Fruit fly (Drosophila melanogaster) whole organism, wandering third instar larva: ENCODE data around the gene gdl.

Experiments
- CG9705 ChIP-seq: fragments of 200-800 bp; sonication (Bioruptor generic); optimal IDR thresholded peaks from 2 replicates; lab custom pipeline; 2018; ENCODE audit warnings: missing biosample characterization, mild to moderate bottlenecking, missing genetic modification characterization
- Dif ChIP-seq: fragments of 200-275, 200-300 bp; sonication (Bioruptor generic); optimal IDR thresholded peaks from 2 replicates; lab custom pipeline; 2018; ENCODE audit warnings: missing biosample characterization, missing genetic modification characterization; ENCODE audit not compliant: partially characterized antibody
- Hr78 ChIP-seq: fragments of >200 bp; optimal IDR thresholded peaks from 2 replicates; lab custom pipeline; 2017; ENCODE audit warnings: missing biosample characterization, missing genetic modification characterization
- Sp1 ChIP-seq: fragments of 200-800 bp; sonication (Bioruptor generic); optimal IDR thresholded peaks from 3 replicates; lab custom pipeline; 2019; ENCODE audit warnings: missing biosample characterization, mild to moderate bottlenecking, missing genetic modification characterization, moderate library complexity
- Vsx2 ChIP-seq: fragments of 200-300, 225-300 bp; sonication (Bioruptor generic); optimal IDR thresholded peaks from 2 replicates; lab custom pipeline; 2018; ENCODE audit warnings: missing biosample characterization, missing genetic modification characterization; ENCODE audit not compliant: partially characterized antibody
- br ChIP-seq: fragments of 200-800 bp; sonication (Bioruptor generic); optimal IDR thresholded peaks from 2 replicates; lab custom pipeline; 2016; ENCODE audit warnings: missing biosample characterization, missing genetic modification characterization
- fru ChIP-seq: fragments of 200-800 bp; sonication (Bioruptor generic); optimal IDR thresholded peaks from 3 replicates; lab custom pipeline; 2016; ENCODE audit warnings: missing biosample characterization, mild to moderate bottlenecking, missing genetic modification characterization
- lola ChIP-seq: fragments of >200 bp; optimal IDR thresholded peaks from 2 replicates; lab custom pipeline; 2017; ENCODE audit warnings: missing biosample characterization, missing genetic modification characterization
- psq ChIP-seq: fragments of 200-800 bp; sonication (Bioruptor generic); optimal IDR thresholded peaks from 3 replicates; lab custom pipeline; 2017; ENCODE audit warnings: missing biosample characterization, mild to moderate bottlenecking, missing genetic modification characterization, moderate library complexity
- sage ChIP-seq: fragments of 200-800 bp; sonication (Bioruptor generic); optimal IDR thresholded peaks from 2 replicates; lab custom pipeline; 2016; ENCODE audit warnings: missing biosample characterization, mild to moderate bottlenecking, missing genetic modification characterization
- usp ChIP-seq: fragments of >200 bp; optimal IDR thresholded peaks from 2 replicates; lab custom pipeline; 2017; ENCODE audit warnings: missing biosample characterization, missing genetic modification characterization

- no peak for TF ChIP-seq lola
- TF ChIP-seq Dif (GFP tag; lab: Kevin White, UChicago): peak; percentile 56
- no peak for TF ChIP-seq Sp1 (GFP tag; lab: Kevin White, UChicago)
- no peak for TF ChIP-seq CG9705 (GFP tag; lab: Kevin White, UChicago)
- no peak for TF ChIP-seq Hr78 (GFP tag; lab: Kevin White, UChicago)
- peak; percentile 80 for TF ChIP-seq Vsx2 (GFP tag; lab: Kevin White, UChicago)
- no peak for TF ChIP-seq psq
- TF ChIP-seq fru: no peak
- no peak for TF ChIP-seq sage (GFP tag; lab: Kevin White, UChicago)
- no peak for TF ChIP-seq usp (GFP tag; lab: Kevin White, UChicago)
- TF ChIP-seq br (GFP tag; lab: Kevin White, UChicago): no peak
Observed at dm6 chr3L:15493886-15494598, 15.2 kb upstream of the gdl start.
